Worm (Caenorhabditis elegans) whole organism, L4 larva: ENCODE data around the gene thn-1.

ENCODE experiments used
- F44E2.7 ChIP-seq: fragments of 200-800 bp; sonication (Bioruptor generic); IDR thresholded peaks from 2 replicates; pipeline ENCODE4 v2.1.2; 2022; ENCODE audit warnings: missing genetic modification characterization, missing compliant biosample characterization
- ZK546.5 ChIP-seq, 2 experiments: sonication (generic microtip); optimal IDR thresholded peaks; 2 replicates each; lab custom pipeline; 2017; ENCODE audit warnings: missing biosample characterization in 2 of 2, missing genetic modification characterization in 2 of 2
- ces-1 ChIP-seq: fragments of 150-350 bp; sonication (generic microtip); optimal IDR thresholded peaks from 4 replicates; lab custom pipeline; 2014; ENCODE audit warnings: missing biosample characterization, missing genetic modification reagents, missing genetic modification characterization
- daf-12 ChIP-seq: fragments of 150-350 bp; optimal IDR thresholded peaks from 2 replicates; lab custom pipeline; 2014; ENCODE audit warnings: missing biosample characterization, missing genetic modification reagents, missing genetic modification characterization
- dmd-9 ChIP-seq: fragments of 200-800 bp; sonication (Bioruptor generic); IDR thresholded peaks from 2 replicates; pipeline ENCODE4 v1.3.6; 2022; ENCODE audit warnings: missing genetic modification reagents, missing genetic modification characterization, missing compliant biosample characterization
- dpl-1 ChIP-seq: fragments of 150-350 bp; optimal IDR thresholded peaks from 2 replicates; lab custom pipeline; 2014; ENCODE audit warnings: missing biosample characterization, missing genetic modification reagents, missing genetic modification characterization
- jun-1 ChIP-seq: fragments of 150-350 bp; optimal IDR thresholded peaks from 2 replicates; lab custom pipeline; 2014; ENCODE audit warnings: missing biosample characterization, missing genetic modification reagents, missing genetic modification characterization
- lin-13 ChIP-seq: fragments of 150-350 bp; optimal IDR thresholded peaks from 2 replicates; lab custom pipeline; 2014; ENCODE audit warnings: missing biosample characterization, missing genetic modification reagents, missing genetic modification characterization
- lsy-2 ChIP-seq, 2 experiments: fragments of 150-350 bp in 1 of 2; sonication (generic microtip) in 1 of 2; optimal IDR thresholded peaks; 2 replicates each; lab custom pipeline; 2014 to 2017; ENCODE audit warnings: missing biosample characterization in 2 of 2, missing genetic modification characterization in 2 of 2
- nhr-11 ChIP-seq: fragments of 150-350 bp; optimal IDR thresholded peaks from 2 replicates; lab custom pipeline; 2014; ENCODE audit warnings: missing biosample characterization, missing genetic modification characterization
- nhr-111 ChIP-seq: fragments of 200-800 bp; sonication (Bioruptor generic); optimal IDR thresholded peaks from 2 replicates; lab custom pipeline; 2018; ENCODE audit warnings: mild to moderate bottlenecking, missing genetic modification characterization, missing compliant biosample characterization
- nhr-77 ChIP-seq: fragments of 150-350 bp; optimal IDR thresholded peaks from 2 replicates; lab custom pipeline; 2014; ENCODE audit warnings: missing biosample characterization, missing genetic modification characterization
- zag-1 ChIP-seq: fragments of 150-350 bp; optimal IDR thresholded peaks from 2 replicates; lab custom pipeline; 2014; ENCODE audit warnings: missing biosample characterization, missing genetic modification characterization

- TF ChIP-seq nhr-77 (tag; lab: Kevin White, UChicago) = peak; percentile 32
- TF ChIP-seq F44E2.7 (GFP tag; lab: Robert Waterston, UW) = no peak
- no peak for TF ChIP-seq jun-1 (tag; lab: Kevin White, UChicago)
- no peak for TF ChIP-seq nhr-11 (tag; lab: Kevin White, UChicago)
- no peak for TF ChIP-seq ZK546.5 (tag; optimal IDR thresholded peaks at IDR 0.05; lab: Kevin White, UChicago)
- peak; percentile 74; the same call in 1 of the 2 replicates for TF ChIP-seq dmd-9
- TF ChIP-seq nhr-111 (GFP tag; lab: Kevin White, UChicago) = peak; percentile 69
- TF ChIP-seq ces-1 (GFP tag; lab: Kevin White, UChicago) = no peak
- TF ChIP-seq daf-12 (tag; lab: Kevin White, UChicago) = no peak
- peak in 1 of 2 experiments; percentile 58 for TF ChIP-seq lsy-2 (tag; optimal IDR thresholded peaks at IDR 0.05; lab: Kevin White, UChicago)
- no peak for TF ChIP-seq zag-1 (tag; lab: Kevin White, UChicago)
- TF ChIP-seq lin-13 = no peak
- no peak for TF ChIP-seq dpl-1
Measured at ce11 chrIV:12417536-12418195, 37.8 kb downstream of the thn-1 start, which contains the start of gene F08G5.3.
